Fruit fly (Drosophila melanogaster) whole organism, embryonic: ENCODE data around the gene ftz-f1.

Experiments used
- Antp ChIP-seq: fragments of 200-800 bp; sonication (Bioruptor generic); optimal IDR thresholded peaks from 3 replicates; lab custom pipeline; 2016; ENCODE audit warnings: missing biosample characterization, missing genetic modification characterization
- Bgb ChIP-seq: fragments of 200-800 bp; sonication (Bioruptor generic); IDR thresholded peaks from 2 replicates; pipeline ENCODE4 v1.3.6; 2022; ENCODE audit warnings: missing biosample characterization, missing genetic modification characterization; ENCODE audit not compliant: partially characterized antibody
- Blimp-1 ChIP-seq: fragments of 200-800 bp; sonication (Bioruptor generic); optimal IDR thresholded peaks from 3 replicates; lab custom pipeline; 2018; ENCODE audit warnings: missing biosample characterization, missing genetic modification characterization, mild to moderate bottlenecking, moderate library complexity, missing genetic modification reagents
- CG1024 ChIP-seq: fragments of 200-800 bp; sonication (Bioruptor generic); IDR thresholded peaks from 2 replicates; pipeline ENCODE4 v1.3.6; 2022; ENCODE audit warnings: missing biosample characterization, missing genetic modification characterization
- CG10543 ChIP-seq: fragments of 200-800 bp; sonication (Bioruptor generic); optimal IDR thresholded peaks from 3 replicates; lab custom pipeline; 2017; ENCODE audit warnings: missing biosample characterization, mild to moderate bottlenecking, missing genetic modification characterization, moderate library complexity
- CG13894 ChIP-seq: fragments of 200-800 bp; sonication (Bioruptor generic); optimal IDR thresholded peaks from 3 replicates; lab custom pipeline; 2018; ENCODE audit warnings: missing biosample characterization, mild to moderate bottlenecking, missing genetic modification characterization, moderate library complexity
- CG14710 ChIP-seq: fragments of 200-800 bp; sonication (Bioruptor generic); optimal IDR thresholded peaks from 3 replicates; lab custom pipeline; 2019; ENCODE audit warnings: missing biosample characterization, mild to moderate bottlenecking, missing genetic modification characterization, moderate library complexity
- CG15479 ChIP-seq: fragments of 200-800 bp; sonication (Bioruptor generic); optimal IDR thresholded peaks from 3 replicates; lab custom pipeline; 2019; ENCODE audit warnings: missing biosample characterization, mild to moderate bottlenecking, missing genetic modification characterization, moderate library complexity
- CG15514 ChIP-seq: fragments of 200-800 bp; sonication (Bioruptor generic); optimal IDR thresholded peaks from 3 replicates; lab custom pipeline; 2017; ENCODE audit warnings: missing biosample characterization, missing genetic modification characterization, mild to moderate bottlenecking, moderate library complexity, missing genetic modification reagents
- CG15696 ChIP-seq: fragments of 200-800 bp; sonication (Bioruptor generic); optimal IDR thresholded peaks from 2 replicates; lab custom pipeline; 2019; ENCODE audit warnings: missing biosample characterization, mild to moderate bottlenecking, missing genetic modification characterization, moderate library complexity
- CG16779 ChIP-seq: fragments of 200-800 bp; sonication (Bioruptor generic); IDR thresholded peaks from 2 replicates; pipeline ENCODE4 v1.3.6; 2022; ENCODE audit warnings: missing biosample characterization, missing genetic modification characterization
- CG16813 ChIP-seq: fragments of 200-800 bp; sonication (Bioruptor generic); IDR thresholded peaks from 3 replicates; pipeline ENCODE4 v1.3.6; 2022; ENCODE audit warnings: missing biosample characterization, missing genetic modification characterization; ENCODE audit not compliant: partially characterized antibody
- CG17612 ChIP-seq: fragments of 200-800 bp; sonication (Bioruptor generic); IDR thresholded peaks from 2 replicates; pipeline ENCODE4 v1.3.6; 2022; ENCODE audit warnings: missing biosample characterization, missing genetic modification characterization
- CG17829 ChIP-seq: fragments of 200-800 bp; optimal IDR thresholded peaks from 2 replicates; lab custom pipeline; 2019; ENCODE audit warnings: missing biosample characterization, mild to moderate bottlenecking, missing genetic modification characterization, moderate library complexity
- CG17912 ChIP-seq: fragments of 200-800 bp; sonication (Bioruptor generic); optimal IDR thresholded peaks from 2 replicates; lab custom pipeline; 2018; ENCODE audit warnings: missing biosample characterization, mild to moderate bottlenecking, missing genetic modification characterization
- CG2199 ChIP-seq: fragments of 200-800 bp; sonication (Bioruptor generic); IDR thresholded peaks from 3 replicates; pipeline ENCODE4 v1.3.6; 2022; ENCODE audit warnings: missing biosample characterization, missing genetic modification characterization
- CG3995 ChIP-seq: fragments of 200-800 bp; sonication (Bioruptor generic); optimal IDR thresholded peaks from 3 replicates; lab custom pipeline; 2016; ENCODE audit warnings: missing biosample characterization, missing genetic modification characterization
- CG42726 ChIP-seq: fragments of 200-800 bp; sonication (Bioruptor generic); IDR thresholded peaks from 2 replicates; pipeline ENCODE4 v1.3.6; 2022; ENCODE audit warnings: missing biosample characterization, missing genetic modification characterization; ENCODE audit not compliant: partially characterized antibody
- CG6765 ChIP-seq: fragments of 200-800 bp; sonication (Bioruptor generic); optimal IDR thresholded peaks from 3 replicates; lab custom pipeline; 2017; ENCODE audit warnings: missing biosample characterization, mild to moderate bottlenecking, missing genetic modification characterization
- CG7372 ChIP-seq: fragments of 200-800 bp; sonication (Bioruptor generic); IDR thresholded peaks from 2 replicates; pipeline ENCODE4 v1.3.6; 2022; ENCODE audit warnings: missing biosample characterization, missing genetic modification characterization
- CG7745 ChIP-seq: fragments of 200-800 bp; sonication (Bioruptor generic); optimal IDR thresholded peaks from 2 replicates; lab custom pipeline; 2018; ENCODE audit warnings: missing biosample characterization, mild to moderate bottlenecking, missing genetic modification characterization, moderate library complexity
- CG7839 ChIP-seq: fragments of 200-800 bp; sonication (Bioruptor generic); optimal IDR thresholded peaks from 3 replicates; lab custom pipeline; 2018; ENCODE audit warnings: missing biosample characterization, mild to moderate bottlenecking, missing genetic modification characterization, moderate library complexity
- Hsf ChIP-seq: fragments of 200-800 bp; sonication (Bioruptor generic); optimal IDR thresholded peaks from 3 replicates; lab custom pipeline; 2016; ENCODE audit warnings: missing biosample characterization, missing genetic modification characterization
- Lpt ChIP-seq: fragments of >200 bp; optimal IDR thresholded peaks from 2 replicates; lab custom pipeline; 2018; ENCODE audit warnings: missing biosample characterization, missing genetic modification characterization
- MESR4 ChIP-seq: fragments of 200-800 bp; sonication (Bioruptor generic); optimal IDR thresholded peaks from 2 replicates; lab custom pipeline; 2018; ENCODE audit warnings: missing biosample characterization, mild to moderate bottlenecking, missing genetic modification characterization, moderate library complexity
- Med ChIP-seq: fragments of 200-800 bp; sonication (Bioruptor generic); peaks from one replicate; lab custom pipeline; 2016; ENCODE audit warnings: missing biosample characterization, missing genetic modification characterization, mild to moderate bottlenecking, inconsistent platforms, moderate library complexity
- Mrtf ChIP-seq: fragments of 200-800 bp; sonication (Bioruptor generic); IDR thresholded peaks from 3 replicates; pipeline ENCODE4 v1.3.6; 2022; ENCODE audit warnings: missing biosample characterization, missing genetic modification characterization
- Opbp ChIP-seq: fragments of 200-800 bp; sonication (Bioruptor generic); IDR thresholded peaks from 3 replicates; pipeline ENCODE4 v1.3.6; 2022; ENCODE audit warnings: missing biosample characterization, missing genetic modification characterization; ENCODE audit not compliant: partially characterized antibody
- Sry-δ ChIP-seq: fragments of 200-800 bp; sonication (Bioruptor generic); optimal IDR thresholded peaks from 2 replicates; lab custom pipeline; 2016; ENCODE audit warnings: missing biosample characterization, missing genetic modification characterization
- Xbp1 ChIP-seq: fragments of 200-800 bp; sonication (Bioruptor generic); optimal IDR thresholded peaks from 3 replicates; lab custom pipeline; 2016; ENCODE audit warnings: missing biosample characterization, mild to moderate bottlenecking, missing genetic modification characterization
- az2 ChIP-seq: fragments of 200-800 bp; sonication (Bioruptor generic); optimal IDR thresholded peaks from 3 replicates; lab custom pipeline; 2016; ENCODE audit warnings: missing biosample characterization, missing genetic modification characterization
- chm ChIP-seq: fragments of 200-800 bp; sonication (Bioruptor generic); IDR thresholded peaks from 2 replicates; pipeline ENCODE4 v1.3.6; 2022; ENCODE audit warnings: missing biosample characterization, missing genetic modification characterization
- ci ChIP-seq: fragments of 200-800 bp; sonication (Bioruptor generic); IDR thresholded peaks from 3 replicates; pipeline ENCODE4 v1.3.6; 2022; ENCODE audit warnings: missing biosample characterization, missing genetic modification characterization
- crc ChIP-seq: fragments of 200-800 bp; sonication (Bioruptor generic); optimal IDR thresholded peaks from 2 replicates; lab custom pipeline; 2016; ENCODE audit warnings: missing biosample characterization, missing genetic modification characterization
- da ChIP-seq: fragments of 200-800 bp; sonication (Bioruptor generic); optimal IDR thresholded peaks from 2 replicates; lab custom pipeline; 2016; ENCODE audit warnings: missing biosample characterization, missing genetic modification characterization
- ems ChIP-seq: fragments of 200-800 bp; sonication (Bioruptor generic); optimal IDR thresholded peaks from 3 replicates; lab custom pipeline; 2016; ENCODE audit warnings: missing biosample characterization, missing genetic modification characterization
- gfzf ChIP-seq: fragments of 200-800 bp; sonication (Bioruptor generic); optimal IDR thresholded peaks from 2 replicates; lab custom pipeline; 2016; ENCODE audit warnings: missing biosample characterization, mild to moderate bottlenecking, missing genetic modification characterization, moderate library complexity
- jigr1 ChIP-seq: fragments of 200-800 bp; sonication (Bioruptor generic); IDR thresholded peaks from 3 replicates; pipeline ENCODE4 v1.3.6; 2022; ENCODE audit warnings: missing biosample characterization, missing genetic modification characterization
- knrl ChIP-seq: fragments of 200-800 bp; sonication (Bioruptor generic); IDR thresholded peaks from 3 replicates; pipeline ENCODE4 v1.3.6; 2022; ENCODE audit warnings: missing biosample characterization, missing genetic modification characterization; ENCODE audit not compliant: partially characterized antibody
- lmd ChIP-seq: fragments of 200-800 bp; sonication (Bioruptor generic); IDR thresholded peaks from 2 replicates; pipeline ENCODE4 v1.3.6; 2022; ENCODE audit warnings: missing biosample characterization, missing genetic modification characterization
- pfk ChIP-seq: fragments of 200-800 bp; sonication (Bioruptor generic); optimal IDR thresholded peaks from 2 replicates; lab custom pipeline; 2018; ENCODE audit warnings: missing biosample characterization, mild to moderate bottlenecking, missing genetic modification characterization, moderate library complexity
- run ChIP-seq: fragments of 200-800 bp; sonication (Bioruptor generic); optimal IDR thresholded peaks from 3 replicates; lab custom pipeline; 2018; ENCODE audit warnings: missing biosample characterization, mild to moderate bottlenecking, missing genetic modification characterization
- sc ChIP-seq, 3 experiments: fragments of >200 bp in 2 of 3; fragments of 200-800 bp in 1 of 3; sonication (Bioruptor generic) in 1 of 3; optimal IDR thresholded peaks; 2 replicates in 2 of 3; 3 replicates in 1 of 3; lab custom pipeline; 2017; ENCODE audit warnings: mild to moderate bottlenecking in 1 of 3, missing biosample characterization in 1 of 3, missing genetic modification characterization in 1 of 3, missing genetic modification reagents in 1 of 3
- stwl ChIP-seq: fragments of 200-800 bp; sonication (Bioruptor generic); optimal IDR thresholded peaks from 3 replicates; lab custom pipeline; 2018; ENCODE audit warnings: missing biosample characterization, mild to moderate bottlenecking, missing genetic modification characterization, moderate library complexity
- tio ChIP-seq: fragments of 200-800 bp; sonication (Bioruptor generic); optimal IDR thresholded peaks from 2 replicates; lab custom pipeline; 2017; ENCODE audit warnings: missing biosample characterization, missing genetic modification characterization, inconsistent platforms
- wek ChIP-seq: fragments of 200-800 bp; sonication (Bioruptor generic); optimal IDR thresholded peaks from 3 replicates; lab custom pipeline; 2018; ENCODE audit warnings: missing biosample characterization, mild to moderate bottlenecking, missing genetic modification characterization, moderate library complexity

The ftz-f1 gene

DNA sequence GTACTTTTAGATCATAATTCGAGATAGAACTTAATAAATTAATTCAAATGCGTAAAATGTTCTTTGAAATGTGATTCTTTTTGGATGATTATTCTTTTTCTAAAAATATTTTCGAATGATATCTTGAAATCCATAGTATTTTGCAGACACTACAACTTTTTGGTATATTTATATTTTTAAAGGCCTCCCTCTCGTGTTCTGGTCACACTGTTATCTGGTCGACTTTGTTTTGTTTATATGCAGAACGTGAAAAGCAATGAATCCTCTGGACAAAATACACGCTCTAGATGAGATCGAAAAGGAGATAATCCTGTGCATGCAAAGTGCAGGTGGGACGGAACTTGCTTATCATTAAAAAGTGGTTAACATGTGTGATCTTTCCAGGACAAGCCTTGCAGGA lies 55.5 kb downstream of the ftz-f1 start, which contains the start of gene MED11 (continued):
- TF ChIP-seq sc (optimal IDR thresholded peaks at IDR 0.05; lab: Kevin White, UChicago) (no peak), sc (GFP tag; optimal IDR thresholded peaks at IDR 0.05; lab: Kevin White, UChicago) (no peak), MESR4 (GFP tag; lab: Kevin White, UChicago) (peak; percentile 2), wek (GFP tag; lab: Kevin White, UChicago) (no peak), Lpt (GFP tag; lab: Kevin White, UChicago) (no peak), az2 (GFP tag; lab: Kevin White, UChicago) (no peak), tio (GFP tag; lab: Kevin White, UChicago) (no peak), CG7745 (no peak), da (no peak), CG13894 (tag; lab: Kevin White, UChicago) (no peak), CG1024 (GFP tag; lab: Robert Waterston, UW) (no peak), Mrtf (GFP tag; lab: Robert Waterston, UW) (no peak), CG15696 (no peak), CG15514 (no peak), CG14710 (tag; lab: Kevin White, UChicago) (no peak)
- TF ChIP-seq, all 482 proteins: peak for 21

DNA sequence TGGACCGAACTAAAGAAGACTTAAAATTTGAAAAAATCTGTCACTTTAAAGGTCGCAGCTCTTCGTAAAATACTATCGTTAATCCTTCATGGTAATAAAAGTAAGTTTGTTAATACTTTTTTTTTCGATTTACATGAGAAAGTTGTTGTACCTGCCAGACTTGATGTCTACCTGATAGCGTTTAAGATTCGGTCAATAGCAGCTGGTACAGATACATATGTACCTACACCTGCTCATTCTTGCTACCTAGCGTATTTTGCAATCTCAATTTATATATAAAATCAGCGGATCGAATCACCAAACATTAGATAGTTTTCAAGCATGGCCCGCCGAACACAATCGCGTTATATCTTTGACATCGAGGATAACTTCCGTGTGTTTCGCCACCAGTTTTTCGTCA lies 56.9 kb downstream of the ftz-f1 start, which contains the start of gene CG6885:
Gene CG6885 (plus strand): TSS at position 301 of the 400 bp plus-strand sequence.
- peak; percentile 34 for TF ChIP-seq CG15479 (GFP tag; lab: Kevin White, UChicago)
- TF ChIP-seq Blimp-1 (GFP tag; lab: Kevin White, UChicago), result no peak
- TF ChIP-seq chm (GFP tag; lab: Robert Waterston, UW), result no peak
- TF ChIP-seq Med (GFP tag; lab: Kevin White, UChicago), result peak; percentile 8
- TF ChIP-seq CG10543 (GFP tag; lab: Kevin White, UChicago), result no peak

DNA sequence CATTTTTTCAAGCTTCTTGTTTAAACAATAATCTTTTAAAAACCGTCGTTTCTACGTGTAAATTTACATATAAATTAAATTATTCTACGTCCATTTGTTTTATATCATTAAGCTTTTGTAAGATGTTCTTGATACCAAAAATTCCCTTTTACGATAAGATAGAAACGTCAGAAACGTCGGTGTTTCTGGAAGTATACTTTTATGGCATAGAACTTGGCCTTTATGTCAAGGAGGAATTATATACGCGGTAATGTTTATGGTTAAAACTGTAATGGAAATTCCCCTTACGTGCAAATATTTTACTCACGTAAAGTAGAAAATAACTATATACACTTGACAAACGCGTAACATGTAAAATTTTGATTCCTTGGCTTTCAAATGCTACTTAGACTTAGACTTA lies 57.4 kb downstream of the ftz-f1 start:
- TF ChIP-seq ems (GFP tag; lab: Kevin White, UChicago), result no peak
- TF ChIP-seq Sry-δ (GFP tag; lab: Kevin White, UChicago), result no peak
- peak; percentile 10 for TF ChIP-seq CG7839
- TF ChIP-seq pfk (GFP tag; lab: Kevin White, UChicago), result no peak
- TF ChIP-seq CG6765 (GFP tag; lab: Kevin White, UChicago), result no peak
- no peak for TF ChIP-seq CG17612 (GFP tag; lab: Robert Waterston, UW)
- no peak for TF ChIP-seq lmd (GFP tag; lab: Robert Waterston, UW)
- TF ChIP-seq Opbp, result 0 out of 3 replicates have a peak, but pooled peaks have one; percentile 21
- TF ChIP-seq CG3995 (GFP tag; lab: Kevin White, UChicago), result no peak
- TF ChIP-seq ci, result peak; percentile 35; the same call in 1 of the 3 replicates
- TF ChIP-seq knrl (GFP tag; lab: Robert Waterston, UW), result peak; percentile 70; the same call in 2 of the 3 replicates
- no peak for TF ChIP-seq Antp (GFP tag; lab: Kevin White, UChicago)
- peak; percentile 79 for TF ChIP-seq Bgb
- TF ChIP-seq Xbp1, result peak; percentile 7
- TF ChIP-seq CG2199 (GFP tag; lab: Robert Waterston, UW), result 0 out of 3 replicates have a peak, but pooled peaks have one; percentile 60
- no peak for TF ChIP-seq CG16779 (GFP tag; lab: Robert Waterston, UW)
- peak; percentile 30 for TF ChIP-seq CG14710 (tag; lab: Kevin White, UChicago)
- TF ChIP-seq CG16813 (GFP tag; lab: Robert Waterston, UW), result peak; percentile 63
- TF ChIP-seq CG42726 (GFP tag; lab: Robert Waterston, UW), result peak; percentile 46
- peak; percentile 73 for TF ChIP-seq stwl (tag; lab: Kevin White, UChicago)
- TF ChIP-seq CG17912 (GFP tag; lab: Kevin White, UChicago), result no peak
- no peak for TF ChIP-seq CG7372
- no peak for TF ChIP-seq crc (GFP tag; lab: Kevin White, UChicago)
- peak; percentile 2 for TF ChIP-seq Hsf (GFP tag; lab: Kevin White, UChicago)
- TF ChIP-seq run (tag; lab: Kevin White, UChicago), result no peak
- TF ChIP-seq gfzf (GFP tag; lab: Kevin White, UChicago), result peak; percentile 10
- no peak for TF ChIP-seq jigr1 (GFP tag; lab: Robert Waterston, UW)
- peak; percentile 3 for TF ChIP-seq CG17829
